Worm (Caenorhabditis elegans) whole organism, L2 larva: ENCODE data around the gene srf-3.

ENCODE experiments used
- F13H6.1 ChIP-seq: sonication (generic microtip); optimal IDR thresholded peaks from 2 replicates; lab custom pipeline; 2016; ENCODE audit warnings: missing genetic modification characterization, missing compliant biosample characterization
- aly-2 ChIP-seq: fragments of 150-350 bp; optimal IDR thresholded peaks from 2 replicates; lab custom pipeline; 2014; ENCODE audit warnings: missing biosample characterization, missing genetic modification characterization
- egl-27 ChIP-seq: sonication (generic microtip); optimal IDR thresholded peaks from 3 replicates; lab custom pipeline; 2017; ENCODE audit warnings: missing biosample characterization, missing genetic modification reagents, missing genetic modification characterization
- elt-1 ChIP-seq: fragments of 150-350 bp; optimal IDR thresholded peaks from 2 replicates; lab custom pipeline; 2014; ENCODE audit warnings: missing biosample characterization, missing genetic modification characterization
- lsy-2 ChIP-seq, 2 experiments: fragments of 150-350 bp in 1 of 2; sonication (generic microtip) in 1 of 2; optimal IDR thresholded peaks; 2 replicates each; lab custom pipeline; 2014 to 2017; ENCODE audit warnings: missing biosample characterization in 2 of 2, missing genetic modification characterization in 2 of 2
- mab-5 ChIP-seq: fragments of 150-350 bp; optimal IDR thresholded peaks from 2 replicates; lab custom pipeline; 2014; ENCODE audit warnings: missing biosample characterization, missing genetic modification characterization
- nhr-77 ChIP-seq: fragments of 150-350 bp; optimal IDR thresholded peaks from 2 replicates; lab custom pipeline; 2014; ENCODE audit warnings: missing biosample characterization, missing genetic modification characterization
- ztf-11 ChIP-seq: sonication (generic microtip); optimal IDR thresholded peaks from 2 replicates; lab custom pipeline; 2017; ENCODE audit warnings: missing biosample characterization, missing genetic modification characterization
- ztf-4 ChIP-seq: fragments of 150-350 bp; optimal IDR thresholded peaks from 2 replicates; lab custom pipeline; 2014; ENCODE audit warnings: missing biosample characterization, missing genetic modification characterization

ce11 chrIV:12825304-12825703 lies 24.0 kb upstream of the srf-3 start, which contains the start of gene M02B1.4:
- TF ChIP-seq ztf-11 (tag; lab: Kevin White, UChicago) (no peak), lsy-2 (tag; optimal IDR thresholded peaks at IDR 0.05; lab: Kevin White, UChicago) (no peak), ztf-4 (tag; lab: Kevin White, UChicago) (no peak), nhr-77 (no peak), egl-27 (no peak), aly-2 (tag; lab: Kevin White, UChicago) (no peak), elt-1 (tag; lab: Kevin White, UChicago) (no peak), F13H6.1 (tag; lab: Kevin White, UChicago) (no peak), mab-5 (tag; lab: Kevin White, UChicago) (no peak)
